Worm (Caenorhabditis elegans): Measurements from ENCODE around the gene ets-10.

The ets-10 gene

ce11 chrX:4307559-4308005 is 23.6 kb downstream of the ets-10 start:
- TF ChIP-seq F13C5.2 (tag; optimal IDR thresholded peaks at IDR 0.05) (no peak), tbx-37 (GFP tag; conservative IDR thresholded peaks at IDR 0.05) (peak; percentile 36; the same call in 1 of the 2 replicates), ceh-36 (tag; optimal IDR thresholded peaks at IDR 0.05) (peak; percentile 12)

ce11 chrX:4311668-4312067 is 27.7 kb downstream of the ets-10 start, which contains the start of gene C52B9.8:
Gene C52B9.8 (minus strand): TSS chrX:4311768.
- TF ChIP-seq F13C5.2 (tag; optimal IDR thresholded peaks at IDR 0.05) (no peak), tbx-11 (GFP tag; IDR thresholded peaks at IDR 0.05) (no peak), ets-7 (tag; optimal IDR thresholded peaks at IDR 0.05) (no peak), pes-1 (GFP tag; IDR thresholded peaks at IDR 0.05) (no peak), flt-1 (GFP tag; IDR thresholded peaks at IDR 0.05) (no peak), hmbx-1 (tag; optimal IDR thresholded peaks at IDR 0.05) (no peak), ceh-36 (tag; optimal IDR thresholded peaks at IDR 0.05) (no peak), tbx-37 (GFP tag; conservative IDR thresholded peaks at IDR 0.05) (no peak), sea-1 (GFP tag; conservative IDR thresholded peaks at IDR 0.05) (no peak), hnd-1 (tag; optimal IDR thresholded peaks at IDR 0.05) (no peak), B0310.2 (tag; optimal IDR thresholded peaks at IDR 0.05) (no peak), scrt-1 (GFP tag; IDR thresholded peaks at IDR 0.05) (no peak), hmg-4 (GFP tag; optimal IDR thresholded peaks at IDR 0.05) (no peak), aly-1 (tag; optimal IDR thresholded peaks at IDR 0.05) (no peak), ama-1 (optimal IDR thresholded peaks at IDR 0.05) (no peak), tra-4 (tag; optimal IDR thresholded peaks at IDR 0.05) (no peak), ceh-13 (GFP tag; optimal IDR thresholded peaks at IDR 0.05) (no peak)

ce11 chrX:4314939-4315338 is 30.9 kb downstream of the ets-10 start:
- TF ChIP-seq tra-4 (tag; optimal IDR thresholded peaks at IDR 0.05) = no peak
- TF ChIP-seq scrt-1 (GFP tag; IDR thresholded peaks at IDR 0.05) = no peak
- no peak for TF ChIP-seq aly-1 (tag; optimal IDR thresholded peaks at IDR 0.05)
- no peak for TF ChIP-seq B0310.2 (tag; optimal IDR thresholded peaks at IDR 0.05)
- no peak for TF ChIP-seq ceh-13 (GFP tag; optimal IDR thresholded peaks at IDR 0.05)
- no peak for TF ChIP-seq F13C5.2 (tag; optimal IDR thresholded peaks at IDR 0.05)
- no peak for TF ChIP-seq flt-1 (GFP tag; IDR thresholded peaks at IDR 0.05)
- TF ChIP-seq tbx-37 (GFP tag; conservative IDR thresholded peaks at IDR 0.05) = no peak
- TF ChIP-seq tbx-11 (GFP tag; IDR thresholded peaks at IDR 0.05) = no peak
- TF ChIP-seq hmg-4 (GFP tag; optimal IDR thresholded peaks at IDR 0.05) = no peak
- TF ChIP-seq sea-1 (GFP tag; conservative IDR thresholded peaks at IDR 0.05) = no peak
- TF ChIP-seq hnd-1 (tag; optimal IDR thresholded peaks at IDR 0.05) = no peak
- TF ChIP-seq pes-1 (GFP tag; IDR thresholded peaks at IDR 0.05) = no peak

ce11 chrX:4317095-4317494 is 33.1 kb downstream of the ets-10 start:
- TF ChIP-seq hmg-4 (GFP tag; optimal IDR thresholded peaks at IDR 0.05) = no peak
- no peak for TF ChIP-seq F13C5.2 (tag; optimal IDR thresholded peaks at IDR 0.05)
- TF ChIP-seq ceh-13 (GFP tag; optimal IDR thresholded peaks at IDR 0.05) = no peak
- no peak for TF ChIP-seq hmbx-1 (tag; optimal IDR thresholded peaks at IDR 0.05)
- TF ChIP-seq scrt-1 (GFP tag; IDR thresholded peaks at IDR 0.05) = no peak
- no peak for TF ChIP-seq ceh-36 (tag; optimal IDR thresholded peaks at IDR 0.05)
- no peak for TF ChIP-seq ama-1 (optimal IDR thresholded peaks at IDR 0.05)
- TF ChIP-seq tbx-11 (GFP tag; IDR thresholded peaks at IDR 0.05) = no peak
- TF ChIP-seq pes-1 (GFP tag; IDR thresholded peaks at IDR 0.05) = no peak
- no peak for TF ChIP-seq hnd-1 (tag; optimal IDR thresholded peaks at IDR 0.05)
- TF ChIP-seq sea-1 (GFP tag; conservative IDR thresholded peaks at IDR 0.05) = no peak
- no peak for TF ChIP-seq flt-1 (GFP tag; IDR thresholded peaks at IDR 0.05)
- no peak for TF ChIP-seq tbx-37 (GFP tag; conservative IDR thresholded peaks at IDR 0.05)
- no peak for TF ChIP-seq aly-1 (tag; optimal IDR thresholded peaks at IDR 0.05)
- no peak for TF ChIP-seq tra-4 (tag; optimal IDR thresholded peaks at IDR 0.05)
- TF ChIP-seq ets-7 (tag; optimal IDR thresholded peaks at IDR 0.05) = no peak

- TF ChIP-seq sea-1 (GFP tag; conservative IDR thresholded peaks at IDR 0.05) (no peak), tbx-37 (GFP tag; conservative IDR thresholded peaks at IDR 0.05) (no peak), tbx-11 (GFP tag; IDR thresholded peaks at IDR 0.05) (no peak), hmbx-1 (tag; optimal IDR thresholded peaks at IDR 0.05) (no peak), tra-4 (tag; optimal IDR thresholded peaks at IDR 0.05) (no peak), B0310.2 (tag; optimal IDR thresholded peaks at IDR 0.05) (no peak), ceh-13 (GFP tag; optimal IDR thresholded peaks at IDR 0.05) (no peak), F13C5.2 (tag; optimal IDR thresholded peaks at IDR 0.05) (no peak), pes-1 (GFP tag; IDR thresholded peaks at IDR 0.05) (no peak), scrt-1 (GFP tag; IDR thresholded peaks at IDR 0.05) (no peak)
These were observed 36.6 kb downstream of the ets-10 start, which contains the start of gene dop-6 for ce11 chrX:4320563-4320962. Gene dop-6 (plus strand): TSS chrX:4320863.

ce11 chrX:4322847-4323455 is 39.0 kb downstream of the ets-10 start:
- TF ChIP-seq ceh-13 (GFP tag; optimal IDR thresholded peaks at IDR 0.05) (no peak), ets-7 (tag; optimal IDR thresholded peaks at IDR 0.05) (no peak), hmbx-1 (tag; optimal IDR thresholded peaks at IDR 0.05) (no peak), sea-1 (GFP tag; conservative IDR thresholded peaks at IDR 0.05) (no peak), tbx-11 (GFP tag; IDR thresholded peaks at IDR 0.05) (no peak), ama-1 (optimal IDR thresholded peaks at IDR 0.05) (no peak), pes-1 (GFP tag; IDR thresholded peaks at IDR 0.05) (no peak)

ce11 chrX:4328816-4329215 is 44.8 kb downstream of the ets-10 start, which contains the start of gene C24A8.5:
Gene C24A8.5 (minus strand): TSS chrX:4328916.
- TF ChIP-seq ceh-36 (tag; optimal IDR thresholded peaks at IDR 0.05) (no peak), aly-1 (tag; optimal IDR thresholded peaks at IDR 0.05) (no peak), ets-7 (tag; optimal IDR thresholded peaks at IDR 0.05) (no peak), sea-1 (GFP tag; conservative IDR thresholded peaks at IDR 0.05) (no peak), tbx-37 (GFP tag; conservative IDR thresholded peaks at IDR 0.05) (no peak), F13C5.2 (tag; optimal IDR thresholded peaks at IDR 0.05) (no peak), ceh-13 (GFP tag; optimal IDR thresholded peaks at IDR 0.05) (no peak), hmbx-1 (tag; optimal IDR thresholded peaks at IDR 0.05) (no peak), tbx-11 (GFP tag; IDR thresholded peaks at IDR 0.05) (no peak), ama-1 (optimal IDR thresholded peaks at IDR 0.05) (no peak), B0310.2 (tag; optimal IDR thresholded peaks at IDR 0.05) (no peak), tra-4 (tag; optimal IDR thresholded peaks at IDR 0.05) (no peak), hnd-1 (tag; optimal IDR thresholded peaks at IDR 0.05) (no peak), scrt-1 (GFP tag; IDR thresholded peaks at IDR 0.05) (no peak), hmg-4 (GFP tag; optimal IDR thresholded peaks at IDR 0.05) (no peak), flt-1 (GFP tag; IDR thresholded peaks at IDR 0.05) (no peak), pes-1 (GFP tag; IDR thresholded peaks at IDR 0.05) (no peak)

Measured in whole organism, early embryonic.